Worm (Caenorhabditis elegans): ENCODE measurements around the gene sfxn-1.4.

Gene sfxn-1.4

ce11 chrII:11725615-11726014 is 44.6 kb upstream of the sfxn-1.4 start:
- TF ChIP-seq hlh-12 (tag; optimal IDR thresholded peaks at IDR 0.05) = no peak
- no peak for TF ChIP-seq Y95B8A.8 (GFP tag; IDR thresholded peaks at IDR 0.05)
- TF ChIP-seq chd-7 (tag; optimal IDR thresholded peaks at IDR 0.05) = peak; percentile 3
- peak; percentile 52; the same call in 1 of the 2 replicates for TF ChIP-seq zfh-2 (GFP tag; conservative IDR thresholded peaks at IDR 0.05)
- TF ChIP-seq mel-28 (tag; optimal IDR thresholded peaks at IDR 0.05; ENCODE audit: borderline replicate concordance) = no peak
- TF ChIP-seq ceh-79 (tag; optimal IDR thresholded peaks at IDR 0.05) = no peak
- no peak for TF ChIP-seq ceh-100 (GFP tag; IDR thresholded peaks at IDR 0.05)
- TF ChIP-seq madf-8 (GFP tag; conservative IDR thresholded peaks at IDR 0.05) = no peak
- no peak for TF ChIP-seq lin-54 (GFP tag; optimal IDR thresholded peaks at IDR 0.05)
- no peak for TF ChIP-seq ceh-91 (GFP tag; IDR thresholded peaks at IDR 0.05)

- peak; percentile 29 for TF ChIP-seq efl-1 (GFP tag; optimal IDR thresholded peaks at IDR 0.05)
- peak; percentile 26 for TF ChIP-seq K12H6.12 (tag; optimal IDR thresholded peaks at IDR 0.05)
- no peak for TF ChIP-seq snpc-3.4 (tag; optimal IDR thresholded peaks at IDR 0.05)
- no peak for TF ChIP-seq egrh-3 (GFP tag; IDR thresholded peaks at IDR 0.05)
- TF ChIP-seq nhr-80 (tag; optimal IDR thresholded peaks at IDR 0.05) = no peak
- peak in 1 of 3 experiments; percentile 9 for TF ChIP-seq lin-35 (GFP tag; optimal IDR thresholded peaks at IDR 0.05)
- TF ChIP-seq snpc-4 (GFP tag; optimal IDR thresholded peaks at IDR 0.05) = no peak
- TF ChIP-seq snpc-4 (tag; optimal IDR thresholded peaks at IDR 0.05) = peak in 1 of 4 experiments; percentile 5
- TF ChIP-seq lin-40 (tag; optimal IDR thresholded peaks at IDR 0.05) = peak; percentile 34
- TF ChIP-seq cebp-1 (GFP tag; IDR thresholded peaks at IDR 0.05) = no peak
- peak; percentile 33 for TF ChIP-seq cebp-1 (tag; optimal IDR thresholded peaks at IDR 0.05)
- 0 out of 2 replicates have a peak, but pooled peaks have one; percentile 40 for TF ChIP-seq zfh-2 (GFP tag; conservative IDR thresholded peaks at IDR 0.05)
- peak; percentile 53; the same call in 1 of the 2 replicates for TF ChIP-seq hmg-1.2 (GFP tag; IDR thresholded peaks at IDR 0.05)
These were observed 43.3 kb upstream of the sfxn-1.4 start for ce11 chrII:11724362-11724761.

ce11 chrII:11723904-11724303 is 42.9 kb upstream of the sfxn-1.4 start, which contains the start of gene ldh-1:
Gene ldh-1, plus strand, starts transcription at chrII:11724204.
- TF ChIP-seq lag-1 (GFP tag; IDR thresholded peaks at IDR 0.05) (no peak), F37B4.10 (GFP tag; IDR thresholded peaks at IDR 0.05) (no peak), T07F8.4 (tag; optimal IDR thresholded peaks at IDR 0.05) (no peak), D2030.7 (GFP tag; IDR thresholded peaks at IDR 0.05) (no peak), unc-130 (GFP tag; optimal IDR thresholded peaks at IDR 0.05) (no peak), F23B12.7 (tag; optimal IDR thresholded peaks at IDR 0.05; ENCODE audit: insufficient read depth) (no peak), ceh-58 (GFP tag; IDR thresholded peaks at IDR 0.05) (no peak), nfya-2 (GFP tag; IDR thresholded peaks at IDR 0.05) (no peak), ZK185.1 (tag; optimal IDR thresholded peaks at IDR 0.05; ENCODE audit: poor library complexity, severe bottlenecking) (no peak), nfyb-1 (GFP tag; IDR thresholded peaks at IDR 0.05) (no peak), bed-1 (GFP tag; IDR thresholded peaks at IDR 0.05) (no peak), hmg-20 (GFP tag; IDR thresholded peaks at IDR 0.05) (no peak), egrh-3 (GFP tag; IDR thresholded peaks at IDR 0.05) (no peak), mes-4 (tag; optimal IDR thresholded peaks at IDR 0.05) (no peak), ztf-25 (GFP tag; IDR thresholded peaks at IDR 0.05) (no peak), nhr-90 (tag; optimal IDR thresholded peaks at IDR 0.05) (no peak), B0261.1 (tag; optimal IDR thresholded peaks at IDR 0.05) (no peak), ama-1 (optimal IDR thresholded peaks at IDR 0.05) (no peak), ama-1 (GFP tag; optimal IDR thresholded peaks at IDR 0.05) (no peak), ceh-40 (GFP tag; IDR thresholded peaks at IDR 0.05) (no peak), sptf-2 (GFP tag; optimal IDR thresholded peaks at IDR 0.05) (no peak)

Measured in whole organism, young adult.